Fruit fly (Drosophila melanogaster): ENCODE measurements around the gene Pburs.

Gene Pburs

DNA sequence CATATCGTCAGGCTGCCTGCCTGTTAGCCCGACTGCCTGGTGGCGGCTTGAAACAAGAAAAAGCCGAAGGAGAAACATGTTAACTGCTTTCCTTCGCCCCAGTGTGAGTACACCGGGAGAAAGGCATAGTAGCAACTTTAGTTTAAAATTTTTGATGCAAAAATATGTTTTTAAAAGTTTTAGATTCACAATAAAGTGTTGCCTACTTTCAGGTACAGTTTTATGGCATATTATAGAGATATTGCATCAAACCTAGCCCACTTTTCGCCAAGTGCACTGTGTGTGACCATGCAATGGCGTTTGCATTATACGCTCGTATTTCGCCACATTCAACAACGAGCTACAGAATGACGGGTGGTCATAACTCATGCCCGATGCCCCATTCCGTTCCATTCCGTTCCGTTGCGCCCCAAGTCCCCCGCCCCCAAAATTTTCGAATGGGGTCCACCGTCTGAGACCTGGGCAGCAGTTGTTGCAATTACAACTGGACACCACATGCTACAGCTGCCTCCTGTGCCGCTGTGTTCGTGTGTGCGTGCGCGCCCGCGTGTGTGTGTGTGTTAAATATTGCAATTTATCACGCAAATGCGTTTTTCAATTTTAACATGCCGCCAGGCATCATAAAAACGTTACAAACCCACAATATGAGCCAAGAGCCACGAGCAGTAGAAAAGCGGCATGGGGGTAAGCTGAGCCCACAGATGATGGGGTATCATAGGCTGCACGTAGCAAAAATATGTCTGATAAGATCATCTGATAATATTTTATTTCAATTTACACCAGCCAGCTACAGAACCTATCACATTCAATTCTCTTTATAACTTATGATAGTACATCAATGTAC, 47.0 kb downstream of the Pburs start (continued):
- TF ChIP-seq sim (GFP tag; IDR thresholded peaks at IDR 0.05), result no peak
- TF ChIP-seq tgo (GFP tag; IDR thresholded peaks at IDR 0.05), result peak; percentile 29; the same call in 1 of the 3 replicates
- no peak for TF ChIP-seq GATAe (GFP tag; conservative IDR thresholded peaks at IDR 0.05)
- TF ChIP-seq org-1 (GFP tag; optimal IDR thresholded peaks at IDR 0.05), result no peak
- TF ChIP-seq CG31441 (GFP tag; IDR thresholded peaks at IDR 0.05), result peak; percentile 67
- peak; percentile 45 for TF ChIP-seq Oli (tag; optimal IDR thresholded peaks at IDR 0.05)
- no peak for TF ChIP-seq H15 (GFP tag; IDR thresholded peaks at IDR 0.05)
- TF ChIP-seq CG42726 (GFP tag; IDR thresholded peaks at IDR 0.05; ENCODE audit: partially characterized antibody), result no peak
- TF ChIP-seq CG34376 (GFP tag; optimal IDR thresholded peaks at IDR 0.05), result no peak
- TF ChIP-seq zf30C (GFP tag; optimal IDR thresholded peaks at IDR 0.05), result no peak
- no peak for TF ChIP-seq Usf (GFP tag; optimal IDR thresholded peaks at IDR 0.05)
- no peak for TF ChIP-seq croc (GFP tag; conservative IDR thresholded peaks at IDR 0.05)
- TF ChIP-seq ssp (GFP tag; IDR thresholded peaks at IDR 0.05), result no peak
- TF ChIP-seq vnd (GFP tag; IDR thresholded peaks at IDR 0.05; ENCODE audit: partially characterized antibody), result no peak
- TF ChIP-seq Xrp1 (GFP tag; IDR thresholded peaks at IDR 0.05), result peak; percentile 58; the same call in 1 of the 2 replicates
- no peak for TF ChIP-seq Vsx1 (GFP tag; optimal IDR thresholded peaks at IDR 0.05)
- no peak for TF ChIP-seq emc (GFP tag; optimal IDR thresholded peaks at IDR 0.05)
- TF ChIP-seq nerfin-2 (GFP tag; IDR thresholded peaks at IDR 0.05; ENCODE audit: partially characterized antibody), result no peak
- TF ChIP-seq Dad (GFP tag; optimal IDR thresholded peaks at IDR 0.05), result no peak
- peak; percentile 62 for TF ChIP-seq CG1603 (tag; optimal IDR thresholded peaks at IDR 0.05)
- no peak for TF ChIP-seq CG3407 (GFP tag; optimal IDR thresholded peaks at IDR 0.05)
- no peak for TF ChIP-seq CG1647 (GFP tag; optimal IDR thresholded peaks at IDR 0.05)
- TF ChIP-seq hth (optimal IDR thresholded peaks at IDR 0.05), result no peak
- no peak for TF ChIP-seq CG4707 (GFP tag; optimal IDR thresholded peaks at IDR 0.05)
- no peak for TF ChIP-seq Bgb (GFP tag; IDR thresholded peaks at IDR 0.05; ENCODE audit: partially characterized antibody)
- TF ChIP-seq jumu (GFP tag; optimal IDR thresholded peaks at IDR 0.05), result no peak
- TF ChIP-seq CG10321 (GFP tag; IDR thresholded peaks at IDR 0.05), result no peak
- TF ChIP-seq phol (tag; optimal IDR thresholded peaks at IDR 0.05), result peak; percentile 47
- TF ChIP-seq dm (GFP tag; optimal IDR thresholded peaks at IDR 0.05), result no peak
- no peak for TF ChIP-seq Doc3 (GFP tag; IDR thresholded peaks at IDR 0.05; ENCODE audit: partially characterized antibody)
- TF ChIP-seq HLHmδ (GFP tag; optimal IDR thresholded peaks at IDR 0.05), result no peak
- peak; percentile 13 for TF ChIP-seq CG12744 (GFP tag; optimal IDR thresholded peaks at IDR 0.05)
- TF ChIP-seq CG4820 (GFP tag; optimal IDR thresholded peaks at IDR 0.05), result no peak
- TF ChIP-seq bab2 (GFP tag; optimal IDR thresholded peaks at IDR 0.05), result peak; percentile 31
- no peak for TF ChIP-seq CG7372 (GFP tag; IDR thresholded peaks at IDR 0.05)
- peak; percentile 62 for TF ChIP-seq zen (tag; optimal IDR thresholded peaks at IDR 0.05)
- no peak for TF ChIP-seq YL-1 (GFP tag; optimal IDR thresholded peaks at IDR 0.05)
- peak; percentile 7 for TF ChIP-seq CG2678 (tag; optimal IDR thresholded peaks at IDR 0.05)
- TF ChIP-seq Awh (GFP tag; IDR thresholded peaks at IDR 0.05), result no peak
- peak; percentile 23; the same call in 1 of the 2 replicates for TF ChIP-seq CG14441 (GFP tag; IDR thresholded peaks at IDR 0.05)
- no peak for TF ChIP-seq hbn (GFP tag; IDR thresholded peaks at IDR 0.05; ENCODE audit: partially characterized antibody)
- no peak for TF ChIP-seq psq (GFP tag; optimal IDR thresholded peaks at IDR 0.05)
- TF ChIP-seq Sin3A (optimal IDR thresholded peaks at IDR 0.05), result no peak
- no peak for TF ChIP-seq CG13123 (GFP tag; optimal IDR thresholded peaks at IDR 0.05)
- TF ChIP-seq run (tag; optimal IDR thresholded peaks at IDR 0.05), result no peak
- TF ChIP-seq NfI (GFP tag; optimal IDR thresholded peaks at IDR 0.05), result no peak
- peak; percentile 37 for TF ChIP-seq unpg (GFP tag; optimal IDR thresholded peaks at IDR 0.05)
- TF ChIP-seq lmd (GFP tag; IDR thresholded peaks at IDR 0.05), result peak; percentile 56
- no peak; the same call in 1 of the 2 replicates for TF ChIP-seq esg (GFP tag; conservative IDR thresholded peaks at IDR 0.05)
- TF ChIP-seq CG15011 (GFP tag; optimal IDR thresholded peaks at IDR 0.05), result no peak
